Worm (Caenorhabditis elegans) whole organism, L4/young adult: Measurements from ENCODE around the gene hch-1.

Source experiments
- W03F9.2 ChIP-seq: fragments of 150-350 bp; optimal IDR thresholded peaks from 2 replicates; lab custom pipeline; 2014; ENCODE audit warnings: missing biosample characterization, missing genetic modification characterization
- dao-5 ChIP-seq: sonication (generic microtip); optimal IDR thresholded peaks from 2 replicates; lab custom pipeline; 2016; ENCODE audit warnings: missing genotype, missing genetic modification characterization, moderate library complexity, missing compliant biosample characterization
- him-1 ChIP-seq: sonication (generic microtip); optimal IDR thresholded peaks from 2 replicates; lab custom pipeline; 2016; ENCODE audit warnings: missing genotype, missing genetic modification reagents, missing genetic modification characterization, missing compliant biosample characterization

DNA sequence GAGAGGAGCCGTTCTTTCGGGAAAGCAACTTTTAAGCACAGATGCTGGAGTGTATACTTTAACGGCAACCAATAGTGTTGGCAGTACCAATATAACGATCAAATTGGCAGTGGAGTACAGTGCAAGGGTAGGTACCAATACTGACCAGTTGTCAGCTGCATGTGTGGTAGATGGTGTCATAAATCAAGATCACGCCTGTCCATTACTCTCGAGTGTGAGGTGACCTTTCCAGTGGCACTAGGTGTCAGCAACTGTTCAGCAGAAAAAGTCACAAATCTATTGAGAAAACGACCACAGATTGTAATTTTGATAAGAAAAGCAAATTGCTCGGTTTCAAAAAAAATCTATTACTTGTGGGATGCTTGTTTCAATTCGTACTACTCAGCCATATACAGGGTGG is 40.3 kb downstream of the hch-1 start:
- TF ChIP-seq him-1, result no peak
- TF ChIP-seq dao-5, result no peak
- no peak for TF ChIP-seq W03F9.2 (tag; lab: Kevin White, UChicago)
